Fruit fly (Drosophila melanogaster): ENCODE results near the gene PIG-K.

DNA sequence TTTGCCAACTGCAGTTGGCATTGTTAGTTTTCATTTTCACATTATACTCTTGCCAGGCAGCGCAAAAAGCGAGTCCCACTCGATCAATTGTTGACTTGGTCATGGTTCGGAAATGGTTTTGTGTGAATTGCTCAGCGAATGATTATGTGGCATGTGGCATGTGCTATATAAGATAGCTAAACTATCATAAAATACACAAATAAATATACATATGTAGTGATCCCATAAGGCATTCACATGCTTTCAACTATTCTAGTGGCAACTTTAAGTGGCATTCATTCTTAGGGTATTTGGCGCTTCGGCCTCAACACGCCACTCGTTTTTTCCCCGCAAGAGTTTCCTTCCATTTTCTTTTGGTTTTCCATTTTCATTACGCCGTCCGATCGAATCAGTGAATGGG is 30.1 kb downstream of the PIG-K start:
- TF ChIP-seq unc-4 (GFP tag; IDR thresholded peaks at IDR 0.05; ENCODE audit: partially characterized antibody) (no peak), CG12155 (GFP tag; optimal IDR thresholded peaks at IDR 0.05) (no peak)
